Fruit fly (Drosophila melanogaster) whole organism, pupa: ENCODE data around the gene Cdk12.

Source experiments
- CG14655 ChIP-seq: fragments of 200-800 bp; sonication (Bioruptor generic); optimal IDR thresholded peaks from 3 replicates; lab custom pipeline; 2017; ENCODE audit warnings: mild to moderate bottlenecking, missing biosample characterization, missing genetic modification reagents, missing genetic modification characterization
- CG8159 ChIP-seq: fragments of 200-800 bp; sonication (Bioruptor generic); optimal IDR thresholded peaks from 3 replicates; lab custom pipeline; 2018; ENCODE audit warnings: missing biosample characterization, mild to moderate bottlenecking, missing genetic modification characterization, moderate library complexity
- CG9948 ChIP-seq: fragments of 200-800 bp; sonication (Bioruptor generic); optimal IDR thresholded peaks from 2 replicates; lab custom pipeline; 2018; ENCODE audit warnings: missing biosample characterization, mild to moderate bottlenecking, missing genetic modification characterization, moderate library complexity

- TF ChIP-seq CG14655 (GFP tag; lab: Kevin White, UChicago) (no peak), CG9948 (tag; lab: Kevin White, UChicago) (no peak), CG8159 (tag; lab: Kevin White, UChicago) (no peak)
Measured at dm6 chr3L:21508621-21509020, 7.5 kb upstream of the Cdk12 start.
